Fruit fly (Drosophila melanogaster): ENCODE data around the gene Six4.

Gene Six4

DNA sequence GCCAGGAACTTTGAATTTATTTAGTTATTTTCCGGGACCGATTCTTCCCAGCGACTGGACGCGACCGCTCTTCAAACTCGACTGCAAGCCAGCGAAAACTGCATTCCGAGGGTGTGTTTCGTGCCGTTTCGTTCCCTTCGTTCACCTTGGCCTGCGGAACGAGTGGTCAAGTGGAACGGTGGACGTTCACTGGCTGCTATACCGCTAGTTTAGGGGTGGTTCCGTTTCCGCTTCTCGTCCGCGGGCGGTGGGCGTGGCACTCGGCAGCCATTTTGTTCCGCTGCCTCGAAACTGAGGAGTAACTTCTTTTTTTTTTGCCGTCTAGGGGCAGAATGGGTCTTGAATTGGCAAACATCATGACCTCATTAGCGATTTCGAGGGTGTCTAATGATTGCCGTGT is at the start of gene Six4:
TSS of gene Six4 (minus strand) at position 85 of the 400 bp plus-strand sequence.
- TF ChIP-seq CG33017 (tag; optimal IDR thresholded peaks at IDR 0.05) (no peak), Clk (GFP tag; optimal IDR thresholded peaks at IDR 0.05) (no peak), Hr96 (GFP tag; optimal IDR thresholded peaks at IDR 0.05) (peak; percentile 29), CG1620 (GFP tag; optimal IDR thresholded peaks at IDR 0.05) (no peak), ovo (GFP tag; optimal IDR thresholded peaks at IDR 0.05) (peak; percentile 13), bab1 (GFP tag; optimal IDR thresholded peaks at IDR 0.05) (peak; percentile 43), kay (GFP tag; ENCODE audit: borderline replicate concordance) (no peak), CG5204 (GFP tag; optimal IDR thresholded peaks at IDR 0.05) (no peak), tj (GFP tag; optimal IDR thresholded peaks at IDR 0.05) (peak; percentile 62), CG7045 (GFP tag; optimal IDR thresholded peaks at IDR 0.05) (no peak), CG7101 (tag; optimal IDR thresholded peaks at IDR 0.05) (peak; percentile 10), Mnt (GFP tag; optimal IDR thresholded peaks at IDR 0.05) (peak; percentile 22), pad (GFP tag; optimal IDR thresholded peaks at IDR 0.05) (peak; percentile 34), CG12768 (GFP tag; optimal IDR thresholded peaks at IDR 0.05) (no peak), CG11617 (GFP tag; optimal IDR thresholded peaks at IDR 0.05) (peak; percentile 41), Crg-1 (GFP tag; optimal IDR thresholded peaks at IDR 0.05) (peak; percentile 20), cic (GFP tag; optimal IDR thresholded peaks at IDR 0.05) (no peak), toe (GFP tag; optimal IDR thresholded peaks at IDR 0.05) (no peak), cnc (optimal IDR thresholded peaks at IDR 0.05) (no peak), CG14711 (tag; optimal IDR thresholded peaks at IDR 0.05) (no peak)

DNA sequence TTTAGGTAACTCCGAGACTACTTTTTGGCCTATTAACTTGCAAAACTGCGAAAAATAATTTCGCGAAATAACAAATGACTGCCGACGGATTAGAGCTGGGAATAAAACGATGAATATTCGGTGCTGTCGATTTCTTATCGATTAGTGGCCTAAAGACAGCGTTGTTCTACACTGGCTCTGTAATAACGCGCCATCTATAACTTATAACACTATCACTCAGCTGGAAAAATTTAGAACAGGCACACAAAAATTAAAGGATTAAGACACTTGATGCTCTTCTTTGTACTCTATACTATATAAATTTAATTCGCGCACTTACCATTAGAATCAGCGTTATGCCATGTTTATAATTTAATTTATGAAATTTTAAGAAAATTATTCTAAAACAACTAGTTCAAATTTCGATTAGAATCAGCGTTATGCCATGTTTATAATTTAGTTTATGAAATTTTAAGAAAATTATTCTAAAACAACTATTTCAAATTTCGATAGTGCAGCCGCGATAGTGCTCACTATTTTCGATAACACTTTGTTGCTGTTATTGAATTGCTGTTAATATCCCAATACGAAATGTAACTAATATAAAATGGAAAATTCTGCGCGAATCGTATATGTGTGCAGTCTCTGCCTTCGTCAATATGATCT is 49.0 kb upstream of the Six4 start, which contains the start of the genes CSN3 and CG11456:
TSS of gene CSN3 (minus strand) at position 112 of the 645 bp plus-strand sequence.
TSS of gene CG11456 (plus strand) at position 523 of the 645 bp plus-strand sequence.
- peak; percentile 55 for TF ChIP-seq pad (GFP tag; optimal IDR thresholded peaks at IDR 0.05)
- peak; percentile 5 for TF ChIP-seq CG11617 (GFP tag; optimal IDR thresholded peaks at IDR 0.05)
- no peak for TF ChIP-seq tj (GFP tag; optimal IDR thresholded peaks at IDR 0.05)
- TF ChIP-seq Crg-1 (GFP tag; optimal IDR thresholded peaks at IDR 0.05): peak; percentile 58
- TF ChIP-seq CG33017 (tag; optimal IDR thresholded peaks at IDR 0.05): no peak
- TF ChIP-seq CG7045 (GFP tag; optimal IDR thresholded peaks at IDR 0.05): peak; percentile 2
- no peak for TF ChIP-seq ovo (GFP tag; optimal IDR thresholded peaks at IDR 0.05)
- no peak for TF ChIP-seq Clk (GFP tag; optimal IDR thresholded peaks at IDR 0.05)
- peak; percentile 53 for TF ChIP-seq Mnt (GFP tag; optimal IDR thresholded peaks at IDR 0.05)
- no peak for TF ChIP-seq cnc (optimal IDR thresholded peaks at IDR 0.05)
- TF ChIP-seq CG7101 (tag; optimal IDR thresholded peaks at IDR 0.05): peak; percentile 61
- TF ChIP-seq toe (GFP tag; optimal IDR thresholded peaks at IDR 0.05): peak; percentile 59
- no peak for TF ChIP-seq CG5204 (GFP tag; optimal IDR thresholded peaks at IDR 0.05)
- TF ChIP-seq CG1620 (GFP tag; optimal IDR thresholded peaks at IDR 0.05): peak; percentile 63
- peak; percentile 62 for TF ChIP-seq Hr96 (GFP tag; optimal IDR thresholded peaks at IDR 0.05)
- no peak for TF ChIP-seq bab1 (GFP tag; optimal IDR thresholded peaks at IDR 0.05)
- peak; percentile 28 for TF ChIP-seq CG14711 (tag; optimal IDR thresholded peaks at IDR 0.05)
- TF ChIP-seq kay (GFP tag; ENCODE audit: borderline replicate concordance): no peak
- TF ChIP-seq cic (GFP tag; optimal IDR thresholded peaks at IDR 0.05): no peak
- peak; percentile 4 for TF ChIP-seq CG12768 (GFP tag; optimal IDR thresholded peaks at IDR 0.05)

DNA sequence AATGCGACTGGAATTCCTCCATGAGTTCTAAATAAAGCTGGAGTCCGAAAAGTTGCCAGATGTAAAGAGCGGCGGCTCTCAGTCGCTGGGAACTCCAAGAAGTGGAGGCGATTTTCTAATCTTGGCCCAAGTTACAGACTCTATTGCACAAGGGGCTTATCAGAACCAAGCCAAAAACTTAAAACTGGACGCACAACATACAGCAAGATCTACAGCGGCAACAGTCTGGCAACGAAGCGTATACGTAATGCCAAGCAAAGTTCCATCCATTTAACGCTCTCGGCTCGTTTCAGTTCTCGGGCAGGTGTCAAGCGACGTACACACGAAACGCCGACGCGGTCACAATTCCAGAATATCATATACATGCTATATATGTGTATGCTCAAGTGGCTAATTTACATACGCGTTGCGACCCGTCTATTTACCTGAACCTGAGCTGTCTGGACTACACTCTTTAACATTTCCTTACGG is 45.3 kb upstream of the Six4 start:
- no peak for TF ChIP-seq pad (GFP tag; optimal IDR thresholded peaks at IDR 0.05)
- TF ChIP-seq CG7101 (tag; optimal IDR thresholded peaks at IDR 0.05): no peak
- TF ChIP-seq cnc (optimal IDR thresholded peaks at IDR 0.05): no peak
- TF ChIP-seq Mnt (GFP tag; optimal IDR thresholded peaks at IDR 0.05): peak; percentile 15
- TF ChIP-seq tj (GFP tag; optimal IDR thresholded peaks at IDR 0.05): no peak
- no peak for TF ChIP-seq kay (GFP tag; ENCODE audit: borderline replicate concordance)
- no peak for TF ChIP-seq CG33017 (tag; optimal IDR thresholded peaks at IDR 0.05)
- TF ChIP-seq toe (GFP tag; optimal IDR thresholded peaks at IDR 0.05): no peak
- TF ChIP-seq CG11617 (GFP tag; optimal IDR thresholded peaks at IDR 0.05): no peak
- TF ChIP-seq Hr96 (GFP tag; optimal IDR thresholded peaks at IDR 0.05): no peak
- no peak for TF ChIP-seq CG5204 (GFP tag; optimal IDR thresholded peaks at IDR 0.05)
- TF ChIP-seq CG7045 (GFP tag; optimal IDR thresholded peaks at IDR 0.05): no peak
- peak; percentile 16 for TF ChIP-seq cic (GFP tag; optimal IDR thresholded peaks at IDR 0.05)
- TF ChIP-seq ovo (GFP tag; optimal IDR thresholded peaks at IDR 0.05): no peak
- TF ChIP-seq CG12768 (GFP tag; optimal IDR thresholded peaks at IDR 0.05): peak; percentile 71
- TF ChIP-seq CG1620 (GFP tag; optimal IDR thresholded peaks at IDR 0.05): no peak

DNA sequence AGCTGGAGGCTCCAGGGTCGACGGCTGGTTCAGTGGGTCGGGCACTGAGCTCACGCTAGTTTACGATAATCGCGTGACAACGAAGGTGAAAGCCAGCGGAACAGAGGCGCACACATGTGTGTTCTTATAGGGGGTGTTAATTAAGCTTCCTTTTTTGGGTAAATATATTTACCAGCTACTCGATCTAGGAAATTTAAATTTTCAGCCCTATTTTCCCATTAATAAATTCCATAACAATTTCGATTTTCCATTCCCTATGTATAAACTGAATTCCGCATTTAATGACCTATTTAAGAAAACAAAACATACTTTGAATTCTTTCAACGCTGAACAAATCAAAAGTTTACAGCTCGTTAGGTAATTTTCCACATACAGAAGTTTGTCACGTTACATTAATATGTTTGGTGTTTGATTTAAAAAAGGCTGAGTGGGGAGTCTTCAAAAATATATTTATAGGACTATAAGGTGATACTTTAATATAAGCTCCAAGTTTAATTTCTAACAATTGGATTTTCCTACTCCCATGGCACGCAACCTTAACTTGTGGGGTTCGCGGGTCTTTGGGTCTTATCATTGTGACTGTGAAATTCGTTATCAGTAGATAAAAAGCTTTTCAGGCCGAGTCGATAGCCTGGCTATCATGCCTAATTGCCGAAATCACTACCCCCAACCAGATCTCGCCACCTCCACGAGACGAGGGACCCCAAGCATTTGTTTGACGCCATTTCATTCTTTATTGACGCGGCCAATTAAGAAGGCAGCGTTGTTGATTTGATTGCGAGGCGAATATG is 44.7 kb upstream of the Six4 start, which contains the start of gene CG13255:
TSS of gene CG13255 (plus strand) at position 449 of the 791 bp plus-strand sequence.
- TF ChIP-seq Crg-1 (GFP tag; optimal IDR thresholded peaks at IDR 0.05): no peak
- TF ChIP-seq CG7101 (tag; optimal IDR thresholded peaks at IDR 0.05): peak; percentile 52
- TF ChIP-seq pad (GFP tag; optimal IDR thresholded peaks at IDR 0.05): peak; percentile 42
- TF ChIP-seq CG33017 (tag; optimal IDR thresholded peaks at IDR 0.05): peak; percentile 63
- peak; percentile 11 for TF ChIP-seq Mnt (GFP tag; optimal IDR thresholded peaks at IDR 0.05)
- TF ChIP-seq tj (GFP tag; optimal IDR thresholded peaks at IDR 0.05): peak; percentile 44
- TF ChIP-seq bab1 (GFP tag; optimal IDR thresholded peaks at IDR 0.05): no peak
- TF ChIP-seq CG5204 (GFP tag; optimal IDR thresholded peaks at IDR 0.05): peak; percentile 75
- TF ChIP-seq CG11617 (GFP tag; optimal IDR thresholded peaks at IDR 0.05): peak; percentile 86
- no peak for TF ChIP-seq cnc (optimal IDR thresholded peaks at IDR 0.05)
- peak; percentile 20 for TF ChIP-seq CG14711 (tag; optimal IDR thresholded peaks at IDR 0.05)
- TF ChIP-seq Clk (GFP tag; optimal IDR thresholded peaks at IDR 0.05): no peak
- TF ChIP-seq Hr96 (GFP tag; optimal IDR thresholded peaks at IDR 0.05): peak; percentile 58
- TF ChIP-seq CG1620 (GFP tag; optimal IDR thresholded peaks at IDR 0.05): peak; percentile 14
- no peak for TF ChIP-seq cic (GFP tag; optimal IDR thresholded peaks at IDR 0.05)
- TF ChIP-seq CG7045 (GFP tag; optimal IDR thresholded peaks at IDR 0.05): peak; percentile 63
- peak; percentile 68 for TF ChIP-seq CG12768 (GFP tag; optimal IDR thresholded peaks at IDR 0.05)
- TF ChIP-seq toe (GFP tag; optimal IDR thresholded peaks at IDR 0.05): peak; percentile 56
- peak; percentile 35 for TF ChIP-seq kay (GFP tag; ENCODE audit: borderline replicate concordance)
- TF ChIP-seq ovo (GFP tag; optimal IDR thresholded peaks at IDR 0.05): no peak

Measured in whole organism, adult.